Fruit fly (Drosophila melanogaster): Measurements from ENCODE around the gene CG13658.

The CG13658 gene

DNA sequence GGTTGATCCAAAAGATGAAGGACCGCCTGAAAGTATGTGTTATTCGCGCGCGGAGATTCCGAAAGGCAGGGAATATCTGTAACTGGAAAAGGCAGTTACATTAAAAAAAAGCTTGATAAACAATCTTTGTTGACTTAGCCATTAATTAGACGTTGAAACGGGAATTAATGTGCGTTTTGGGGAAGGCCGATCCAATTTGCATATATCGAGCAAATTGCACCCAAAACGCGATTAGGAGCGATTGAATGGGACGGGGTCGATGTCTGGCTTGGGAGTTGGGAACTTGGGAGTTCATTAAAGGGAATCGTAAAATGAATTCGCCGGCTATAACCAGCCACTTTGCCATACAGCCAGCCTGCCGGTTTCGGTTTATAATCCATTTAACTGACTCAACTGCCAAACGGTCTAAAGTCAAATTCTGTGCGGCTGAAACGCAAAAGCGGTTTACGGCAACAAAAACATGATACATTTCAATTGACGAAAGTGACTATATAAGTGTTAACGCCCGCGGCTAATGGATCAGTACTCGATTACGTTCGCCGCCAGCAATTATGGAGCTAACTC lies 45.7 kb upstream of the CG13658 start, which contains the start of gene CG11854:
TSS of gene CG11854 (plus strand) at position 514 of the 564 bp plus-strand sequence.
- TF ChIP-seq Ets96B (tag; optimal IDR thresholded peaks at IDR 0.05) (no peak), fd85E (GFP tag; optimal IDR thresholded peaks at IDR 0.05) (no peak), CG31627 (GFP tag; optimal IDR thresholded peaks at IDR 0.05) (no peak), net (GFP tag; optimal IDR thresholded peaks at IDR 0.05) (no peak), CG7368 (GFP tag; optimal IDR thresholded peaks at IDR 0.05) (no peak), CG6276 (GFP tag; optimal IDR thresholded peaks at IDR 0.05) (no peak), CG6163 (GFP tag; IDR thresholded peaks at IDR 0.05) (no peak), Smox (GFP tag; optimal IDR thresholded peaks at IDR 0.05) (no peak), CG11762 (GFP tag; optimal IDR thresholded peaks at IDR 0.05; ENCODE audit: insufficient read depth) (no peak), vri (GFP tag; optimal IDR thresholded peaks at IDR 0.05) (no peak), CG16779 (tag; optimal IDR thresholded peaks at IDR 0.05) (no peak)

DNA sequence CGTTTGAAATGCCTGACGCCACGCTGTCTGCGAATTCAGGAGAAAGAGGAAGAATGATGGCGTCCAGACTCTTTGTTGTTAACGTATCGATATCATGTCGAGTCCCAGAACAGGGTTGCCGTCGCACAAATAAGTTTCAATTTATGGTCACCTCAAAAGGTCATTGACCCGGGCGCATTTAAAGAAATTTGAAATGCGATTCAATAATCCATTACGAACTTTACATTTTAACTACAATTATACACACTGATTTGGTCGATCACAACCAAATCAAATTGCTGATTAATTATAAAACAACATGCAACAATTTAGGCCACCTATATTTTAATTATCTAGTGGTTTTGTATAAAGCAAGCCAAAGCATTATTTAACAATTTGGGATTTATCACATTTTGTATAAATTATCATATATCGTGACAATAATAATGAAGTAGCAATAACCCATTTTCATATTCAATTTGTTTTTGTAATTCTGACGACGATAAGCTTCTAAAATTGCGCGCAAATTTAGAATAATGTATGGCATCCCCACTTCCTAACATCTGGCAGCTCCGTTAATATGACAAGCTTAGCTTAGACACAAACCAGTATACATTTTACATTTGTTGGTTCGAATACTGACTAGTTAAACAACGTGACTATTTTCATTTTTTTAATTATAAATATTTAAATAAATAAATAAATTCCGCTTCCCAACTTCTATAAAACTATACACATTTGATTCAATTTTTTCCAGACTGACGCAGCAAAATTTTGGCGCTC lies 42.0 kb upstream of the CG13658 start, which contains the start of gene bam:
TSS of gene bam (minus strand) at position 58 of the 762 bp plus-strand sequence.
- TF ChIP-seq svp (GFP tag), result peak; percentile 75
- TF ChIP-seq fd85E (GFP tag; optimal IDR thresholded peaks at IDR 0.05), result no peak
- peak; percentile 11 for TF ChIP-seq fkh (GFP tag; optimal IDR thresholded peaks at IDR 0.05)

DNA sequence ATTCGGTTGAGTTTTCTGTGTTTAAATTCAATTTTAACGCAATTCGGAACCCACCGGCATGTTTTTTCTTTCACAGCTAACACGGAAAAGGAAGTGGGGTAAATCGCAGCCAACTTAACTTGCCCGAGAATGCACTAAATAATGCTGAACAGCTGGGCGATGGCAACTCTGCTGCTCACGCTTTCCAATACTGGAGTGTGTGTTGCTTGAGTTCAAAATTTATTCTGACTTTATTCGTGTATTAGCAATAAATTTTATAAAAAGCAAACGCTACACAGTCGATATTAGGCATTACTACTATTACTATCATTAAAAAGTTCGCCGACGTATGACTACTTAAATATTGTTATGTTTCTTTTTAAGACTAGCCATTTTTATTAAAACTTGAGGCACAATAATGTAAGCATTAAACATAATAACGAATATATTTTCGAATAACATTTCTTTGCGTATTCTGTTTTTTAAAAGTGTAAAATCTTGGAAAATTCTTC lies 39.9 kb upstream of the CG13658 start, which contains the start of the genes RpS27 and Nup37:
TSS of gene RpS27 (minus strand) at position 136 of the 491 bp plus-strand sequence.
TSS of gene Nup37 (plus strand) at position 280 of the 491 bp plus-strand sequence.
- peak; percentile 57; the same call in 2 of the 3 replicates for TF ChIP-seq CG8119 (GFP tag; IDR thresholded peaks at IDR 0.05)
- TF ChIP-seq Ets21C (GFP tag; optimal IDR thresholded peaks at IDR 0.05), result peak; percentile 89
- peak; percentile 93 for TF ChIP-seq CG11902 (GFP tag; optimal IDR thresholded peaks at IDR 0.05)
- TF ChIP-seq Eip93F (GFP tag; optimal IDR thresholded peaks at IDR 0.05), result no peak
- TF ChIP-seq Hr4 (GFP tag; optimal IDR thresholded peaks at IDR 0.05), result no peak
- peak; percentile 75 for TF ChIP-seq CG32006 (GFP tag; optimal IDR thresholded peaks at IDR 0.05)
- TF ChIP-seq Met (GFP tag; optimal IDR thresholded peaks at IDR 0.05), result peak; percentile 96
- no peak for TF ChIP-seq Lpt (GFP tag; optimal IDR thresholded peaks at IDR 0.05)
- peak; percentile 88 for TF ChIP-seq CG11762 (GFP tag; optimal IDR thresholded peaks at IDR 0.05; ENCODE audit: insufficient read depth)
- peak; percentile 77 for TF ChIP-seq Gug (GFP tag; IDR thresholded peaks at IDR 0.05)
- TF ChIP-seq CG3032 (tag; optimal IDR thresholded peaks at IDR 0.05), result peak; percentile 88
- peak; percentile 91 for TF ChIP-seq Smox (GFP tag; optimal IDR thresholded peaks at IDR 0.05)
- TF ChIP-seq lz (GFP tag; optimal IDR thresholded peaks at IDR 0.05), result peak; percentile 98
- TF ChIP-seq CG6276 (GFP tag; optimal IDR thresholded peaks at IDR 0.05), result no peak
- TF ChIP-seq CG3919 (GFP tag; optimal IDR thresholded peaks at IDR 0.05), result peak; percentile 98
- TF ChIP-seq ss (GFP tag; optimal IDR thresholded peaks at IDR 0.05), result peak; percentile 85 to 93
- TF ChIP-seq acj6 (GFP tag; optimal IDR thresholded peaks at IDR 0.05), result peak; percentile 92
- TF ChIP-seq achi (GFP tag; optimal IDR thresholded peaks at IDR 0.05), result peak; percentile 93
- peak; percentile 77 for TF ChIP-seq CG11294 (GFP tag; IDR thresholded peaks at IDR 0.05)
- TF ChIP-seq topi (GFP tag; optimal IDR thresholded peaks at IDR 0.05), result peak; percentile 95
- TF ChIP-seq dac (GFP tag; optimal IDR thresholded peaks at IDR 0.05), result peak; percentile 91
- peak; percentile 96 for TF ChIP-seq CG6163 (GFP tag; IDR thresholded peaks at IDR 0.05)
- TF ChIP-seq CG8319 (GFP tag; optimal IDR thresholded peaks at IDR 0.05), result peak; percentile 95
- TF ChIP-seq salr (GFP tag; optimal IDR thresholded peaks at IDR 0.05), result peak in 1 of 2 experiments; percentile 98
- peak; percentile 96 for TF ChIP-seq CG7368 (GFP tag; optimal IDR thresholded peaks at IDR 0.05)
- TF ChIP-seq Sox14 (GFP tag; optimal IDR thresholded peaks at IDR 0.05), result peak; percentile 91
- TF ChIP-seq Ets96B (tag; optimal IDR thresholded peaks at IDR 0.05), result peak; percentile 70
- peak; percentile 90 for TF ChIP-seq CG6808 (GFP tag; optimal IDR thresholded peaks at IDR 0.05)
- peak; percentile 87 for TF ChIP-seq CG10669 (GFP tag; optimal IDR thresholded peaks at IDR 0.05)
- peak; percentile 95 for TF ChIP-seq Sox102F (GFP tag; optimal IDR thresholded peaks at IDR 0.05)
- TF ChIP-seq dsx (GFP tag; optimal IDR thresholded peaks at IDR 0.05; ENCODE audit: poor library complexity, severe bottlenecking), result peak; percentile 74
- peak; percentile 98 for TF ChIP-seq cyc (GFP tag; optimal IDR thresholded peaks at IDR 0.05)
- no peak for TF ChIP-seq Hr38 (GFP tag; optimal IDR thresholded peaks at IDR 0.05)
- TF ChIP-seq fd59A (GFP tag; optimal IDR thresholded peaks at IDR 0.05), result peak; percentile 90
- peak; percentile 94 for TF ChIP-seq CG9139 (GFP tag; optimal IDR thresholded peaks at IDR 0.05)
- peak; percentile 98 for TF ChIP-seq esn (GFP tag; optimal IDR thresholded peaks at IDR 0.05)
- peak; percentile 91 for TF ChIP-seq CG6792 (GFP tag; optimal IDR thresholded peaks at IDR 0.05)
- peak; percentile 94 for TF ChIP-seq fkh (GFP tag; optimal IDR thresholded peaks at IDR 0.05)

Data from whole organism, prepupa.